Worm (Caenorhabditis elegans): Measurements from ENCODE around the gene Y59H11AM.1.

DNA sequence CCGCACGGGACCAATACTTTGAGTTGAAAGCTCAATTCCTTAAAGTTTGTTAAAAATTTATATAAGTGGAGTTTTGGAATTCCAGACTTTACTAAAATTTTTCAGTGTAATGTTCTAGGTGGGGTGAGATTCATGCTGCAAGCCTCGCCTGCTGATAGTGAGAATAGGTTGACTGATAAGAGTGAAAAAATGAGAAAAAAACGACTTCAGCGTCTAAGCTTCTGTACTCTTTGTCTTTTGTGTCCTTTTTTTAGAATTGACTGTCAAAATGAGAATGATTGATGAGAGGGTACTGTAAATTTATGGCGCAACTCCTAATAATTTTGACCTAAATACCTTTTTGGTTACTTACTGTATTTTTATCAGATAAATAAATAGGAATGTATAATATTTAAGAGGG lies 37.0 kb upstream of the Y59H11AM.1 start:
- TF ChIP-seq nhr-25 (tag; optimal IDR thresholded peaks at IDR 0.05) (no peak), alr-1 (tag; optimal IDR thresholded peaks at IDR 0.05) (no peak), nhr-12 (tag; optimal IDR thresholded peaks at IDR 0.05) (no peak)

All from whole organism, L2 larva.